Fruit fly (Drosophila melanogaster) whole organism, embryonic: Measurements from ENCODE around the gene CG32379.
A peak's percentile ranks its signal among the peaks of the same experiment; 100 is the strongest.

ENCODE experiments used
- Bgb ChIP-seq: fragments of 200-800 bp; sonication (Bioruptor generic); IDR thresholded peaks from 2 replicates; pipeline ENCODE4 v1.3.6; 2022; ENCODE audit warnings: missing biosample characterization, missing genetic modification characterization; ENCODE audit not compliant: partially characterized antibody
- BtbVII ChIP-seq: fragments of 200-800 bp; sonication (Bioruptor generic); optimal IDR thresholded peaks from 3 replicates; lab custom pipeline; 2017; ENCODE audit warnings: missing biosample characterization, mild to moderate bottlenecking, missing genetic modification characterization
- CG11093 ChIP-seq: fragments of 200-800 bp; sonication (Bioruptor generic); IDR thresholded peaks from 3 replicates; pipeline ENCODE4 v1.3.6; 2022; ENCODE audit warnings: missing biosample characterization, missing genetic modification characterization
- CG12236 ChIP-seq: fragments of 200-800 bp; sonication (Bioruptor generic); optimal IDR thresholded peaks from 2 replicates; lab custom pipeline; 2016; ENCODE audit warnings: missing biosample characterization, missing genetic modification characterization
- CG12769 ChIP-seq: fragments of 200-800 bp; sonication (Bioruptor generic); optimal IDR thresholded peaks from 2 replicates; lab custom pipeline; 2019; ENCODE audit warnings: missing biosample characterization, mild to moderate bottlenecking, missing genetic modification characterization, moderate library complexity
- CG17912 ChIP-seq: fragments of 200-800 bp; sonication (Bioruptor generic); optimal IDR thresholded peaks from 2 replicates; lab custom pipeline; 2018; ENCODE audit warnings: missing biosample characterization, mild to moderate bottlenecking, missing genetic modification characterization
- CG18262 ChIP-seq: fragments of 200-800 bp; optimal IDR thresholded peaks from 3 replicates; lab custom pipeline; 2019; ENCODE audit warnings: missing biosample characterization, mild to moderate bottlenecking, missing genetic modification characterization, moderate library complexity
- CG2875 ChIP-seq: fragments of 200-800 bp; sonication (Bioruptor generic); optimal IDR thresholded peaks from 2 replicates; lab custom pipeline; 2017; ENCODE audit warnings: missing biosample characterization, mild to moderate bottlenecking, missing genetic modification characterization, missing genetic modification reagents
- CG3163 ChIP-seq: fragments of 200-800 bp; sonication (Bioruptor generic); optimal IDR thresholded peaks from 3 replicates; lab custom pipeline; 2016; ENCODE audit warnings: missing biosample characterization, missing genetic modification characterization
- CG32532 ChIP-seq: fragments of 200-800 bp; sonication (Bioruptor generic); IDR thresholded peaks from 2 replicates; pipeline ENCODE4 v1.3.6; 2022; ENCODE audit warnings: missing biosample characterization, missing genetic modification characterization
- CG4730 ChIP-seq: fragments of 200-800 bp; sonication (Bioruptor generic); IDR thresholded peaks from 2 replicates; pipeline ENCODE4 v1.3.6; 2022; ENCODE audit warnings: missing biosample characterization, missing genetic modification characterization
- CG4854 ChIP-seq: fragments of 200-800 bp; sonication (Bioruptor generic); optimal IDR thresholded peaks from 2 replicates; lab custom pipeline; 2016; ENCODE audit warnings: missing biosample characterization, missing genetic modification characterization, inconsistent platforms
- CG6791 ChIP-seq: fragments of 200-800 bp; sonication (Bioruptor generic); IDR thresholded peaks from 3 replicates; pipeline ENCODE4 v1.3.6; 2022; ENCODE audit warnings: missing biosample characterization, missing genetic modification characterization; ENCODE audit not compliant: partially characterized antibody
- CG7786 ChIP-seq: fragments of 200-800 bp; sonication (Bioruptor generic); optimal IDR thresholded peaks from 2 replicates; lab custom pipeline; 2016; ENCODE audit warnings: missing biosample characterization, missing genetic modification characterization
- CG7987 ChIP-seq: fragments of 200-800 bp; sonication (Bioruptor generic); optimal IDR thresholded peaks from 2 replicates; lab custom pipeline; 2018; ENCODE audit warnings: missing biosample characterization, mild to moderate bottlenecking, missing genetic modification characterization, moderate library complexity
- CHES-1-like ChIP-seq: fragments of 200-800 bp; sonication (Bioruptor generic); optimal IDR thresholded peaks from 2 replicates; lab custom pipeline; 2016; ENCODE audit warnings: missing biosample characterization, missing genetic modification characterization
- CkIIα-i1 ChIP-seq: fragments of 200-800 bp; sonication (Bioruptor generic); IDR thresholded peaks from 2 replicates; pipeline ENCODE4 v1.3.6; 2022; ENCODE audit warnings: missing biosample characterization, missing genetic modification characterization
- CoRest ChIP-seq: fragments of 200-800 bp; sonication (Bioruptor generic); optimal IDR thresholded peaks from 3 replicates; lab custom pipeline; 2018; ENCODE audit warnings: missing biosample characterization, mild to moderate bottlenecking, missing genetic modification characterization, moderate library complexity
- Elba2 ChIP-seq: fragments of 200-800 bp; sonication (Bioruptor generic); optimal IDR thresholded peaks from 3 replicates; lab custom pipeline; 2016; ENCODE audit warnings: missing biosample characterization, missing genetic modification characterization
- Fer3 ChIP-seq: fragments of 200-800 bp; sonication (Bioruptor generic); optimal IDR thresholded peaks from 2 replicates; lab custom pipeline; 2018; ENCODE audit warnings: missing biosample characterization, mild to moderate bottlenecking, missing genetic modification characterization, moderate library complexity
- H2.0 ChIP-seq: fragments of 200-800 bp; sonication (Bioruptor generic); IDR thresholded peaks from 2 replicates; pipeline ENCODE4 v1.3.6; 2022; ENCODE audit warnings: missing biosample characterization, missing genetic modification characterization
- HHEX ChIP-seq: fragments of 200-800 bp; sonication (Bioruptor generic); optimal IDR thresholded peaks from 3 replicates; lab custom pipeline; 2017; ENCODE audit warnings: missing biosample characterization, mild to moderate bottlenecking, missing genetic modification characterization, missing genetic modification reagents
- Jarid2 ChIP-seq: fragments of 200-800 bp; sonication (Bioruptor generic); optimal IDR thresholded peaks from 3 replicates; lab custom pipeline; 2017; ENCODE audit warnings: mild to moderate bottlenecking, missing biosample characterization, missing genetic modification reagents, missing genetic modification characterization
- MTF-1 ChIP-seq: fragments of 200-800 bp; sonication (Bioruptor generic); optimal IDR thresholded peaks from 2 replicates; lab custom pipeline; 2018; ENCODE audit warnings: missing biosample characterization, mild to moderate bottlenecking, missing genetic modification characterization, borderline replicate concordance
- NFAT ChIP-seq: fragments of 200-800 bp; sonication (Bioruptor generic); IDR thresholded peaks from 2 replicates; pipeline ENCODE4 v1.3.6; 2022; ENCODE audit warnings: missing biosample characterization, missing genetic modification characterization
- Oaz ChIP-seq: fragments of 200-800 bp; sonication (Bioruptor generic); IDR thresholded peaks from 2 replicates; pipeline ENCODE4 v1.3.6; 2022; ENCODE audit warnings: missing biosample characterization, missing genetic modification characterization
- Pdp1 ChIP-seq, 2 experiments: fragments of 200-800 bp; sonication (Bioruptor generic); optimal IDR thresholded peaks; 3 replicates each; lab custom pipeline; 2016; ENCODE audit warnings: missing biosample characterization in 2 of 2, missing genetic modification characterization in 2 of 2, mild to moderate bottlenecking in 1 of 2, moderate library complexity in 1 of 2
- Poxn ChIP-seq: fragments of 200-800 bp; sonication (Bioruptor generic); IDR thresholded peaks from 2 replicates; pipeline ENCODE4 v1.3.6; 2022; ENCODE audit warnings: missing biosample characterization, missing genetic modification characterization
- Sox102F ChIP-seq: fragments of 200-800 bp; sonication (Bioruptor generic); optimal IDR thresholded peaks from 2 replicates; lab custom pipeline; 2018; ENCODE audit warnings: missing biosample characterization, mild to moderate bottlenecking, missing genetic modification characterization, moderate library complexity
- aop ChIP-seq: fragments of 200-800 bp; sonication (Bioruptor generic); IDR thresholded peaks from 2 replicates; pipeline ENCODE4 v1.3.6; 2022; ENCODE audit warnings: missing biosample characterization, missing genetic modification characterization
- az2 ChIP-seq: fragments of 200-800 bp; sonication (Bioruptor generic); optimal IDR thresholded peaks from 3 replicates; lab custom pipeline; 2016; ENCODE audit warnings: missing biosample characterization, missing genetic modification characterization
- bigmax ChIP-seq: fragments of 200-800 bp; sonication (Bioruptor generic); optimal IDR thresholded peaks from 2 replicates; lab custom pipeline; 2018; ENCODE audit warnings: missing biosample characterization, mild to moderate bottlenecking, missing genetic modification characterization
- disco-r ChIP-seq: fragments of 200-800 bp; sonication (Bioruptor generic); optimal IDR thresholded peaks from 2 replicates; lab custom pipeline; 2016; ENCODE audit warnings: missing biosample characterization, missing genetic modification characterization
- eve ChIP-seq, 2 experiments: fragments of >200 bp; optimal IDR thresholded peaks; 2 replicates each; lab custom pipeline; 2017; ENCODE audit warnings: missing biosample characterization in 2 of 2, missing genetic modification characterization in 2 of 2
- grau ChIP-seq: fragments of 200-800 bp; optimal IDR thresholded peaks from 3 replicates; lab custom pipeline; 2019; ENCODE audit warnings: missing biosample characterization, mild to moderate bottlenecking, missing genetic modification characterization, moderate library complexity
- jigr1 ChIP-seq: fragments of 200-800 bp; sonication (Bioruptor generic); IDR thresholded peaks from 3 replicates; pipeline ENCODE4 v1.3.6; 2022; ENCODE audit warnings: missing biosample characterization, missing genetic modification characterization
- lilli ChIP-seq: fragments of 200-800 bp; sonication (Bioruptor generic); optimal IDR thresholded peaks from 3 replicates; lab custom pipeline; 2016; ENCODE audit warnings: missing biosample characterization, missing genetic modification characterization
- otp ChIP-seq: fragments of 200-800 bp; sonication (Bioruptor generic); IDR thresholded peaks from 3 replicates; pipeline ENCODE4, ENCODE4 v1.3.6; 2022; ENCODE audit warnings: missing biosample characterization, missing genetic modification characterization
- pan ChIP-seq, 4 experiments: fragments of >200 bp in 3 of 4; fragments of 200-800 bp in 1 of 4; sonication (Bioruptor generic) in 1 of 4; optimal IDR thresholded peaks in 3 of 4; IDR thresholded peaks in 1 of 4; 2 replicates each; pipeline versions ENCODE4 v1.3.6 to Lab custom; 2017 to 2022; ENCODE audit warnings: missing biosample characterization in 2 of 4, missing genetic modification characterization in 2 of 4, mixed read lengths in 1 of 4
- pita ChIP-seq: fragments of 200-800 bp; sonication (Bioruptor generic); optimal IDR thresholded peaks from 2 replicates; lab custom pipeline; 2017; ENCODE audit warnings: missing biosample characterization, mild to moderate bottlenecking, missing genetic modification characterization
- psq ChIP-seq: fragments of 200-800 bp; sonication (Bioruptor generic); optimal IDR thresholded peaks from 2 replicates; lab custom pipeline; 2017; ENCODE audit warnings: missing biosample characterization, missing genetic modification characterization
- ranshi ChIP-seq: fragments of 200-800 bp; sonication (Bioruptor generic); IDR thresholded peaks from 2 replicates; pipeline ENCODE4 v1.3.6; 2022; ENCODE audit warnings: missing biosample characterization, missing genetic modification characterization
- sob ChIP-seq: fragments of 200-800 bp; sonication (Bioruptor generic); IDR thresholded peaks from 2 replicates; pipeline ENCODE4 v1.3.6; 2022; ENCODE audit warnings: missing biosample characterization, missing genetic modification characterization
- sug ChIP-seq: fragments of 200-800 bp; optimal IDR thresholded peaks from 2 replicates; lab custom pipeline; 2019; ENCODE audit warnings: missing biosample characterization, mild to moderate bottlenecking, missing genetic modification characterization, moderate library complexity
- tio ChIP-seq: fragments of 200-800 bp; sonication (Bioruptor generic); optimal IDR thresholded peaks from 2 replicates; lab custom pipeline; 2017; ENCODE audit warnings: missing biosample characterization, missing genetic modification characterization, inconsistent platforms
- trem ChIP-seq: fragments of 200-800 bp; optimal IDR thresholded peaks from 3 replicates; lab custom pipeline; 2019; ENCODE audit warnings: missing biosample characterization, mild to moderate bottlenecking, missing genetic modification characterization, moderate library complexity
- usp ChIP-seq: fragments of >200 bp; optimal IDR thresholded peaks from 2 replicates; lab custom pipeline; 2017; ENCODE audit warnings: missing biosample characterization, missing genetic modification characterization
- vnd ChIP-seq: fragments of 200-800 bp; sonication (Bioruptor generic); IDR thresholded peaks from 3 replicates; pipeline ENCODE4 v1.3.6; 2022; ENCODE audit warnings: missing biosample characterization, missing genetic modification characterization; ENCODE audit not compliant: partially characterized antibody
- vvl ChIP-seq: fragments of 200-800 bp; sonication (Bioruptor generic); IDR thresholded peaks from 2 replicates; pipeline ENCODE4 v1.3.6; 2022; ENCODE audit warnings: missing biosample characterization, missing genetic modification characterization

CG32379 gene

dm6 chr3L:7347984-7348631 lies 48.0 kb upstream of the CG32379 start, which contains the start of the genes Srp19 and qm (continued):
- TF ChIP-seq usp (GFP tag; lab: Kevin White, UChicago): no peak
- TF ChIP-seq tio (GFP tag; lab: Kevin White, UChicago): no peak
- TF ChIP-seq aop: peak; percentile 53; the same call in 1 of the 2 replicates
- TF ChIP-seq CG2875 (GFP tag; lab: Kevin White, UChicago): no peak
- TF ChIP-seq az2: peak; percentile 47
- TF ChIP-seq Poxn: no peak
- TF ChIP-seq CG3163: no peak
- no peak for TF ChIP-seq HHEX (GFP tag; lab: Kevin White, UChicago)
- TF ChIP-seq CG7987: peak; percentile 1
- TF ChIP-seq CG32532 (GFP tag; lab: Robert Waterston, UW): peak; percentile 50
- TF ChIP-seq H2.0: 0 out of 2 replicates have a peak, but pooled peaks have one; percentile 2
- TF ChIP-seq psq (GFP tag; lab: Kevin White, UChicago): no peak
- peak; percentile 85 for TF ChIP-seq vnd
- peak; percentile 45 for TF ChIP-seq CG18262
- peak; percentile 86 for TF ChIP-seq Jarid2 (GFP tag; lab: Kevin White, UChicago)
- no peak for TF ChIP-seq CG11093 (GFP tag; lab: Robert Waterston, UW)
- TF ChIP-seq pita (GFP tag; lab: Kevin White, UChicago): no peak
- peak; percentile 26; the same call in 1 of the 2 replicates for TF ChIP-seq CkIIα-i1
- TF ChIP-seq vvl (GFP tag; lab: Robert Waterston, UW): peak; percentile 78
- peak; percentile 81 for TF ChIP-seq Bgb (GFP tag; lab: Robert Waterston, UW)
- TF ChIP-seq lilli (GFP tag; lab: Kevin White, UChicago): peak; percentile 73
- TF ChIP-seq pan (optimal IDR thresholded peaks at IDR 0.05; lab: Kevin White, UChicago): no peak
- TF ChIP-seq pan (GFP tag; optimal IDR thresholded peaks at IDR 0.05 in 1 of 2, IDR thresholded peaks at IDR 0.05 in 1 of 2): peak in 1 of 2 experiments; percentile 63
- no peak for TF ChIP-seq NFAT (GFP tag; lab: Robert Waterston, UW)
- TF ChIP-seq Sox102F: no peak
- TF ChIP-seq BtbVII (GFP tag; lab: Kevin White, UChicago): peak; percentile 55
- peak; percentile 59 for TF ChIP-seq sob (GFP tag; lab: Robert Waterston, UW)
- peak; percentile 19 for TF ChIP-seq Elba2 (GFP tag; lab: Kevin White, UChicago)
- TF ChIP-seq eve (GFP tag; optimal IDR thresholded peaks at IDR 0.05; lab: Kevin White, UChicago): no peak
- TF ChIP-seq trem (tag; lab: Kevin White, UChicago): peak; percentile 6
- TF ChIP-seq Pdp1 (GFP tag; optimal IDR thresholded peaks at IDR 0.05; lab: Kevin White, UChicago): peak; percentile 53 to 62
- peak; percentile 24 for TF ChIP-seq CG12769 (tag; lab: Kevin White, UChicago)
- TF ChIP-seq otp (GFP tag; lab: Robert Waterston, UW): 0 out of 3 replicates have a peak, but pooled peaks have one; percentile 5
- no peak for TF ChIP-seq CG4730 (GFP tag; lab: Robert Waterston, UW)
- peak; percentile 62 for TF ChIP-seq sug (tag; lab: Kevin White, UChicago)
- TF ChIP-seq Oaz (GFP tag; lab: Robert Waterston, UW): no peak
- TF ChIP-seq CG17912 (GFP tag; lab: Kevin White, UChicago): no peak
- TF ChIP-seq grau (tag; lab: Kevin White, UChicago): peak; percentile 20
- TF ChIP-seq CG6791 (GFP tag; lab: Robert Waterston, UW): peak; percentile 83; the same call in 2 of the 3 replicates
- TF ChIP-seq disco-r (GFP tag; lab: Kevin White, UChicago): no peak
- peak; percentile 18; the same call in 1 of the 2 replicates for TF ChIP-seq ranshi (GFP tag; lab: Robert Waterston, UW)
- TF ChIP-seq CHES-1-like (GFP tag; lab: Kevin White, UChicago): peak; percentile 16
- no peak for TF ChIP-seq jigr1 (GFP tag; lab: Robert Waterston, UW)
- TF ChIP-seq CG12236: no peak
- peak; percentile 26 for TF ChIP-seq Fer3
- peak; percentile 68 for TF ChIP-seq CoRest (tag; lab: Kevin White, UChicago)
- no peak for TF ChIP-seq bigmax (GFP tag; lab: Kevin White, UChicago)
- TF ChIP-seq MTF-1 (GFP tag; lab: Kevin White, UChicago): no peak
- peak; percentile 10 for TF ChIP-seq CG7786 (GFP tag; lab: Kevin White, UChicago)
- TF ChIP-seq CG4854 (GFP tag; lab: Kevin White, UChicago): peak; percentile 26
